Fruit fly (Drosophila melanogaster) whole organism, adult: ENCODE measurements around the gene CG42819.

Source experiments
- CG12768 ChIP-seq: fragments of 200-800 bp; sonication (Bioruptor generic); optimal IDR thresholded peaks from 2 replicates; lab custom pipeline; 2017; ENCODE audit warnings: missing biosample characterization, missing genetic modification characterization, mild to moderate bottlenecking, moderate library complexity, missing genetic modification reagents
- CG1620 ChIP-seq: fragments of 200-800 bp; sonication (Bioruptor generic); optimal IDR thresholded peaks from 2 replicates; lab custom pipeline; 2016; ENCODE audit warnings: missing biosample characterization, missing genetic modification characterization
- CG5204 ChIP-seq: fragments of 200-800 bp; sonication (Bioruptor generic); optimal IDR thresholded peaks from 2 replicates; lab custom pipeline; 2016; ENCODE audit warnings: missing biosample characterization, missing genetic modification characterization
- bab1 ChIP-seq: fragments of 200-800 bp; sonication (Bioruptor generic); optimal IDR thresholded peaks from 3 replicates; lab custom pipeline; 2019; ENCODE audit warnings: missing biosample characterization, mild to moderate bottlenecking, missing genetic modification characterization, moderate library complexity
- cic ChIP-seq: fragments of 200-800 bp; sonication (Bioruptor generic); optimal IDR thresholded peaks from 2 replicates; lab custom pipeline; 2017; ENCODE audit warnings: missing biosample characterization, mild to moderate bottlenecking, missing genetic modification characterization, moderate library complexity
- ovo ChIP-seq: fragments of 200-800 bp; sonication (Bioruptor generic); optimal IDR thresholded peaks from 2 replicates; lab custom pipeline; 2016; ENCODE audit warnings: missing biosample characterization, missing genetic modification characterization
- toe ChIP-seq: fragments of 200-800 bp; sonication (Bioruptor generic); optimal IDR thresholded peaks from 2 replicates; lab custom pipeline; 2016; ENCODE audit warnings: missing biosample characterization, missing genetic modification characterization

dm6 chr2L:8424090-8424470, 34.9 kb upstream of the CG42819 start:
- TF ChIP-seq ovo (no peak), CG5204 (no peak), cic (no peak), CG1620 (GFP tag; lab: Kevin White, UChicago) (no peak), toe (GFP tag; lab: Kevin White, UChicago) (no peak), bab1 (GFP tag; lab: Kevin White, UChicago) (no peak), CG12768 (GFP tag; lab: Kevin White, UChicago) (no peak)
